Worm (Caenorhabditis elegans): ENCODE measurements around the gene fbxa-80.

ce11 chrIII:1275513-1275912, 39.5 kb downstream of the fbxa-80 start, which contains the start of gene fbxa-30:
- TF ChIP-seq ces-1 (GFP tag; optimal IDR thresholded peaks at IDR 0.05) = no peak
- TF ChIP-seq unc-62 (GFP tag; optimal IDR thresholded peaks at IDR 0.05) = no peak
- no peak for TF ChIP-seq sem-2 (GFP tag; optimal IDR thresholded peaks at IDR 0.05)
- no peak for TF ChIP-seq ceh-43 (GFP tag; optimal IDR thresholded peaks at IDR 0.05)
- no peak for TF ChIP-seq unc-120 (tag; optimal IDR thresholded peaks at IDR 0.05; ENCODE audit: poor library complexity, severe bottlenecking)
- no peak for TF ChIP-seq nhr-12 (tag; optimal IDR thresholded peaks at IDR 0.05)
- no peak for TF ChIP-seq cnd-1 (tag; optimal IDR thresholded peaks at IDR 0.05)
- TF ChIP-seq mls-2 (tag; optimal IDR thresholded peaks at IDR 0.05) = no peak
- TF ChIP-seq elt-3 (tag; optimal IDR thresholded peaks at IDR 0.05) = no peak
- TF ChIP-seq lsy-2 (tag; optimal IDR thresholded peaks at IDR 0.05) = no peak
- TF ChIP-seq nhr-76 (tag; optimal IDR thresholded peaks at IDR 0.05) = no peak
- no peak for TF ChIP-seq sptf-1 (tag; optimal IDR thresholded peaks at IDR 0.05)
- TF ChIP-seq pha-4 (tag; optimal IDR thresholded peaks at IDR 0.05) = no peak
- TF ChIP-seq lin-32 (GFP tag; optimal IDR thresholded peaks at IDR 0.05) = no peak

Data from whole organism, mixed stage, embryonic.